Worm (Caenorhabditis elegans) whole organism, late embryonic: ENCODE results near the gene F38H4.6.

Experiments
- ama-1 ChIP-seq: fragments of 150-350 bp; optimal IDR thresholded peaks from 2 replicates; lab custom pipeline; 2014
- ceh-30 ChIP-seq: fragments of 150-350 bp; optimal IDR thresholded peaks from 2 replicates; lab custom pipeline; 2014; ENCODE audit warnings: missing biosample characterization, missing genetic modification characterization
- che-1 ChIP-seq: sonication (generic microtip); optimal IDR thresholded peaks from 2 replicates; lab custom pipeline; 2016; ENCODE audit warnings: mild to moderate bottlenecking, missing genetic modification characterization, missing compliant biosample characterization
- pha-4 ChIP-seq: fragments of 150-350 bp; optimal IDR thresholded peaks from 2 replicates; lab custom pipeline; 2018; ENCODE audit warnings: missing biosample characterization, missing genetic modification reagents, missing genetic modification characterization
- pqm-1 ChIP-seq: sonication (generic microtip); optimal IDR thresholded peaks from 2 replicates; lab custom pipeline; 2016; ENCODE audit warnings: missing genetic modification characterization, missing compliant biosample characterization
- ttx-3 ChIP-seq: sonication (generic microtip); optimal IDR thresholded peaks from 2 replicates; lab custom pipeline; 2016; ENCODE audit warnings: missing genetic modification reagents, missing genetic modification characterization, missing compliant biosample characterization

ce11 chrIV:11804053-11804452, 43.6 kb downstream of the F38H4.6 start, which contains the start of gene H01G02.1:
- TF ChIP-seq che-1 (tag; lab: Kevin White, UChicago) = no peak
- no peak for TF ChIP-seq ceh-30 (tag; lab: Kevin White, UChicago)
- TF ChIP-seq ama-1 (lab: Kevin White, UChicago) = no peak
- TF ChIP-seq ttx-3 (tag; lab: Kevin White, UChicago) = no peak
- TF ChIP-seq pha-4 = no peak
- no peak for TF ChIP-seq pqm-1 (tag; lab: Kevin White, UChicago)
